Worm (Caenorhabditis elegans): Measurements from ENCODE around the gene prdx-3.

- TF ChIP-seq fkh-6 (tag; optimal IDR thresholded peaks at IDR 0.05) (no peak), K02D7.2 (tag; optimal IDR thresholded peaks at IDR 0.05) (no peak), pros-1 (tag; optimal IDR thresholded peaks at IDR 0.05) (no peak), fkh-10 (GFP tag; optimal IDR thresholded peaks at IDR 0.05) (no peak), gmeb-2 (tag; optimal IDR thresholded peaks at IDR 0.05) (no peak), nhr-11 (tag; optimal IDR thresholded peaks at IDR 0.05) (no peak), pag-3 (tag; optimal IDR thresholded peaks at IDR 0.05; ENCODE audit: borderline replicate concordance) (no peak), ama-1 (optimal IDR thresholded peaks at IDR 0.05) (no peak), C38D4.7 (GFP tag; optimal IDR thresholded peaks at IDR 0.05) (no peak), ets-4 (tag; optimal IDR thresholded peaks at IDR 0.05) (no peak)
Measured at ce11 chrIII:4359900-4360299, 47.3 kb upstream of the prdx-3 start.
